Worm (Caenorhabditis elegans) whole organism, mixed stage, embryonic: ENCODE measurements around the gene K03B8.8.

Experiments
- ces-1 ChIP-seq: fragments of 150-350 bp; optimal IDR thresholded peaks from 2 replicates; lab custom pipeline; 2014; ENCODE audit warnings: missing biosample characterization, missing genetic modification reagents, missing genetic modification characterization
- cnd-1 ChIP-seq: fragments of 200-800 bp; sonication (Bioruptor generic); optimal IDR thresholded peaks from 2 replicates; lab custom pipeline; 2018; ENCODE audit warnings: mild to moderate bottlenecking, missing genetic modification characterization, missing compliant biosample characterization
- drap-1 ChIP-seq: fragments of 200-800 bp; sonication (Bioruptor generic); optimal IDR thresholded peaks from 3 replicates; lab custom pipeline; 2018; ENCODE audit warnings: mild to moderate bottlenecking, missing genetic modification characterization, missing compliant biosample characterization
- elt-3 ChIP-seq: fragments of 150-350 bp; optimal IDR thresholded peaks from 2 replicates; lab custom pipeline; 2014; ENCODE audit warnings: missing biosample characterization, missing genetic modification characterization
- lsy-2 ChIP-seq: fragments of 150-350 bp; optimal IDR thresholded peaks from 2 replicates; lab custom pipeline; 2014; ENCODE audit warnings: missing biosample characterization, missing genetic modification characterization
- mep-1 ChIP-seq: fragments of 150-350 bp; optimal IDR thresholded peaks from 2 replicates; lab custom pipeline; 2017; ENCODE audit warnings: missing biosample characterization, missing genetic modification reagents, missing genetic modification characterization, inconsistent platforms
- nhr-12 ChIP-seq: fragments of 150-350 bp; optimal IDR thresholded peaks from 2 replicates; lab custom pipeline; 2014; ENCODE audit warnings: missing biosample characterization, missing genetic modification characterization
- nhr-237 ChIP-seq: fragments of 150-350 bp; optimal IDR thresholded peaks from 2 replicates; lab custom pipeline; 2014; ENCODE audit warnings: missing biosample characterization, missing genetic modification characterization
- snpc-4 ChIP-seq: fragments of 150-350 bp; optimal IDR thresholded peaks from 2 replicates; lab custom pipeline; 2014; ENCODE audit warnings: missing biosample characterization, missing genetic modification characterization
- unc-62 ChIP-seq: fragments of 150-350 bp; optimal IDR thresholded peaks from 2 replicates; lab custom pipeline; 2014; ENCODE audit warnings: missing biosample characterization, missing genetic modification reagents, missing genetic modification characterization
- zip-8 ChIP-seq: fragments of 150-350 bp; optimal IDR thresholded peaks from 2 replicates; lab custom pipeline; 2014; ENCODE audit warnings: missing biosample characterization, missing genetic modification characterization

- TF ChIP-seq nhr-12 (tag; lab: Kevin White, UChicago) (no peak), mep-1 (tag; lab: Kevin White, UChicago) (no peak), ces-1 (peak; percentile 54), unc-62 (GFP tag; lab: Kevin White, UChicago) (no peak), cnd-1 (tag; lab: Kevin White, UChicago) (no peak), zip-8 (tag; lab: Kevin White, UChicago) (no peak), elt-3 (tag; lab: Kevin White, UChicago) (no peak), nhr-237 (tag; lab: Kevin White, UChicago) (no peak), drap-1 (GFP tag; lab: Kevin White, UChicago) (no peak), lsy-2 (no peak), snpc-4 (no peak)
These were observed 44.1 kb upstream of the K03B8.8 start for ce11 chrV:11454917-11455316.
